Fruit fly (Drosophila melanogaster): Measurements from ENCODE around the gene Tbc1d8-9.
A peak's percentile ranks its signal among the peaks of the same experiment; 100 is the strongest.

Gene Tbc1d8-9

DNA sequence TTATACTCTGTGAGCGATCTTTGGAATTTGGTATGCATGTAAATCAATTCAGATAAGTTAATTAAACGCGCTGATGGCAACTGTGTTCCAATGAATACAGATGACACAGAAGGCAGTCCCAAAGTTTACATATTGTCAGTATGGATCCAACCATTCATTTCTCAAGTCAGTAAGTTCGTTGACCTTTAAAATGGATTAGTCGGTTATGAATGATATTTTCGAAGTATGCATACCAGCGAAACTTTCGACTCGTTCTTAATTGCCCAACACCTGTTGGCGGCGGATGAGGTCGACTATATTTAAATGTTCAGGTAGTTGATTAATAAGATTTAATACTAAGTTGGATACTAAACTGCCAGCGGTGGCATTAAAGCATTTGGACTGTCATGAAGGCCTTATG, 53.2 kb downstream of the Tbc1d8-9 start:
- TF ChIP-seq CG12769 (tag; optimal IDR thresholded peaks at IDR 0.05): peak; percentile 6
- no peak for TF ChIP-seq CG13424 (tag; optimal IDR thresholded peaks at IDR 0.05)
- TF ChIP-seq gro (GFP tag; optimal IDR thresholded peaks at IDR 0.05): peak; percentile 10
- peak; percentile 23 for TF ChIP-seq oc (tag; optimal IDR thresholded peaks at IDR 0.05)
- TF ChIP-seq sd (tag; optimal IDR thresholded peaks at IDR 0.05): peak; percentile 81
